Fruit fly (Drosophila melanogaster) Kc167 (cell line): ENCODE measurements around the gene Bicra.

Source experiments
- Myc ChIP-seq: fragments of >200 bp; optimal IDR thresholded peaks from 2 replicates; lab custom pipeline; 2017; ENCODE audit warnings: missing external identifiers
- h ChIP-seq: fragments of >200 bp; optimal IDR thresholded peaks from 3 replicates; lab custom pipeline; 2018; ENCODE audit warnings: missing external identifiers

DNA sequence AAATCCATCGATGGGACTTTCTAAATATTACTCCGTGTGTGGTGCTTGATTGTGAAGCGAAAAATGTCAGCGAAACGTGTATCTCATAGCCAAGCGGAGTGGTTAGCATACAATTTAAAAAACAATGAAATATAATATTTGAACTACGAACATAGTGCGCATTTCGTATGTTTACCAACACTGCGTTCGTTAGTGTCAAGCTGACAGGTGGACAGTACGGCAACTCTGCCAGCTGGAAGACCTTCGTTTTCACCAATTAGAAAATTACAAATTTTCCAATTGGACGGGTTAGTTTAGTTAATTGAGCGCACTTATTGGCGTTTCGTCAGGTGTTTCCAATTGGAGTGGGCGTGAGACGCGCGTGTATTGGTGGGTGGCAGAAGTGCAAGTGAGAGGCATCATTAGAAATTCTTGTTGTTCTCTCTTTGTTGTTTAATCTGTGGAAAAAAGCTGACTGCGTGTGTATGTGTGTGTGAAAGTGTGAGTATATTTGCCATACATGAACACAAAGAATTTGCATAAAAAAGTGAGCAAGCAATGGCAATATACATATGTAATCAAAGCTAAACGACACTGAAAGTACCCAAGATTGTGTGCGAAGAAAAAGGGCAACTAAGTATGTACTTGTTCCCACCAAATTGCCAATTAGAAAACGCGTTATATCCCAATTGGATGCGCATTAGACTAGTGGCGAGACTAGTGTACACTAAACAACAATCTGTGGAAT, 23.0 kb upstream of the Bicra start:
- TF ChIP-seq Myc (lab: Kevin White, UChicago): no peak
- no peak for TF ChIP-seq h (lab: Kevin White, UChicago)
